Worm (Caenorhabditis elegans): ENCODE data around the gene com-1.

Gene com-1

DNA sequence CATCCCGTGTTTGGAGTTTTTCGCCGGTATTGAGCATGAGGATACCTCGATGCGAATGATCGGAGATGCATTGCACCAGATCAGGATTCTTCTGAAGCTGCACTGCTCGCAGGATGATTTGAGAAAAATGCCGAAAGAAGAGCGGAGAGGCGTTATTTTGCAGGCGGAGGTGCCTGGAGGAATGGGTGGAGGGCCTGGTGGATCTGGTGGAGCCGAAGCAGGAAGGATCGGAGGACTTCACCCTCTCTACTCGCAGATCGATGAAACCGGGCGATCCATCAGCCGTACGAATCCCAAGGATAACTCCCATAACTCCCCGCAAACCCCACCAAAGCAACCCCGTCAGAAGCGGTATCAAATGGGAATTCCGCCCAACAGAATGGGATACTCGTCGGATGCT, 43.0 kb downstream of the com-1 start:
- TF ChIP-seq ceh-63 (GFP tag; optimal IDR thresholded peaks at IDR 0.05) (no peak), ces-1 (GFP tag; optimal IDR thresholded peaks at IDR 0.05) (no peak), dpl-1 (GFP tag; optimal IDR thresholded peaks at IDR 0.05) (no peak)

DNA sequence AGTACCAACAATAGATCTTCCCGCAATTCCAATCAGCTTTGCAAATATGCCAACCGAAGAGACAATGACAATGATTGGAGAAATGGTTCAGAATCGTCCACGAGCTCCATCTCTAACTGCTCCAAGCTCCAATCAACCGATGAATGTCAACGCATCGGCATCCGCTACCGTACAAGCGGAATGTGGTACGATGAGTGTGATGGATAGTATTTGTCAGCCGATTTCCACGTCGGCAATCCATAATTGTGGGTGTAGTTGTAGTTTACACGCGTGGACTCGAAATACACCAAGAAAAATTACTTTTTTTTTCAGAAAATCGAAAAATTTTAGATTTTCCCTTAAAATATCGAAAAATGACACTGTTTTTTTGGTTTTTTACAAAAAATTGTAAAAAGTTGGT, 46.7 kb downstream of the com-1 start:
- TF ChIP-seq efl-1 (optimal IDR thresholded peaks at IDR 0.05) (no peak), efl-1 (GFP tag; optimal IDR thresholded peaks at IDR 0.05 in 1 of 2) (peak in 1 of 2 experiments; percentile 7), mep-1 (tag; optimal IDR thresholded peaks at IDR 0.05) (no peak)

DNA sequence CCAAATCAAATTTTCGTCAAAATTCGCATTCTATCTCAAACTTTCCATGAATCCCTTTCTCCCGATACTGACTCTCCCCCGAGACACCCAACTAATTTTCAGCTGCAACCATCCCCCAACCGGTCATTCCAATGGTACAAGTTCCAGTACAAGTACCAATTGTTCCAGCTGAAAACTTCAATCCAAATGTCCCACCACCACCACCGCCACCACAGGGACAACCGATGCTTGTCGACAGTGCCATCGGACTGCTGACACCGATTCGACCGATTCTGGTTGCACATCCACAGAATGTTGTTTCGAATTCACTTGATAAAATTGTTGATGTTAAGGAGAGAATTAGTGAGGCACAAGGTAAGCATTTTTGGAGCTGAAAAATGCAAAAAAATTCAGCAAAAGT, 49.4 kb downstream of the com-1 start:
- TF ChIP-seq ceh-63 (GFP tag; optimal IDR thresholded peaks at IDR 0.05) (no peak), lin-14 (GFP tag; optimal IDR thresholded peaks at IDR 0.05) (no peak), nhr-237 (tag; optimal IDR thresholded peaks at IDR 0.05) (no peak), efl-1 (optimal IDR thresholded peaks at IDR 0.05) (no peak), efl-1 (GFP tag; optimal IDR thresholded peaks at IDR 0.05 in 1 of 2) (peak in 1 of 2 experiments; percentile 30), grh-1 (GFP tag; IDR thresholded peaks at IDR 0.05) (no peak)

DNA sequence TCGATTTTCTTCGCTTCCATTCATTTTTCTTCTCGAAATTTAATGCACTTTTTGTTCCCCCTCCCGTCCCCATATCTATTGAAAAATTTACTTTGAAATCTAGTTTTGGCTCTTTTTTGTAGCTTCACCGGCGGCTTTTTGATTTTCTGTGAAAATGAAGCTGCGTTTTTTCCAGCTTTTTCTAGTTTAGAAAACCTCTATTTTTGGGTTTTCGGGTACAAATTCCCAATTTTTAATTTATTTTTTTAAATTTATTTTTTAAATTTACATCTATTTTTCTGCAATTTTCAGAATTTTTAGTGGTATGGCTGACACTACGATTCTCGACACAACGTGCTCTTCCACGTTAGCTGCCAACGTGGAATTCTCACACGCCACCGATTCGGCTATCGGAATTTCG, 51.0 kb downstream of the com-1 start, which contains the start of gene strd-1:
strd-1 (plus strand) TSS at position 301 of the 400 bp plus-strand sequence.
- TF ChIP-seq tlp-1 (tag; optimal IDR thresholded peaks at IDR 0.05) (no peak), C34B4.2 (tag; optimal IDR thresholded peaks at IDR 0.05) (no peak), unc-86 (tag; optimal IDR thresholded peaks at IDR 0.05) (no peak), blmp-1 (tag; optimal IDR thresholded peaks at IDR 0.05) (no peak), rnt-1 (tag; optimal IDR thresholded peaks at IDR 0.05) (no peak), nhr-237 (tag; optimal IDR thresholded peaks at IDR 0.05) (no peak), egl-13 (tag; optimal IDR thresholded peaks at IDR 0.05) (no peak), lin-35 (GFP tag; optimal IDR thresholded peaks at IDR 0.05) (no peak), ztf-11 (tag; optimal IDR thresholded peaks at IDR 0.05) (no peak), egl-27 (tag; optimal IDR thresholded peaks at IDR 0.05) (no peak), lin-15B (tag; optimal IDR thresholded peaks at IDR 0.05) (no peak), nhr-11 (tag; optimal IDR thresholded peaks at IDR 0.05) (no peak), unc-130 (tag; optimal IDR thresholded peaks at IDR 0.05) (no peak), snpc-4 (tag; optimal IDR thresholded peaks at IDR 0.05) (no peak), ztf-4 (tag; optimal IDR thresholded peaks at IDR 0.05) (no peak), nhr-85 (tag) (no peak), swsn-7 (tag; optimal IDR thresholded peaks at IDR 0.05) (no peak), unc-98 (GFP tag; IDR thresholded peaks at IDR 0.05) (no peak), tbx-2 (tag; optimal IDR thresholded peaks at IDR 0.05) (no peak)
